Worm (Caenorhabditis elegans) whole organism, young adult: ENCODE results near the gene T05G5.4.

Experiments used
- F52B5.7 ChIP-seq: sonication (generic microtip); optimal IDR thresholded peaks from 2 replicates; lab custom pipeline; 2016; ENCODE audit warnings: mild to moderate bottlenecking, missing genetic modification characterization, missing compliant biosample characterization
- Y67H2A.10 ChIP-seq: fragments of 200-800 bp; sonication (Bioruptor generic); conservative IDR thresholded peaks from 2 replicates; pipeline ENCODE4 v1.3.6; 2022; ENCODE audit warnings: missing genetic modification reagents, missing genetic modification characterization, missing compliant biosample characterization
- ZK185.1 ChIP-seq: sonication (generic microtip); optimal IDR thresholded peaks from 2 replicates; lab custom pipeline; 2016; ENCODE audit warnings: mild to moderate bottlenecking, missing genetic modification characterization, missing compliant biosample characterization; ENCODE audit not compliant: poor library complexity, severe bottlenecking
- ama-1 ChIP-seq, 3 experiments: fragments of 150-350 bp in 1 of 3; sonication (generic microtip) in 2 of 3; optimal IDR thresholded peaks; 2 replicates each; lab custom pipeline; 2014 to 2018; ENCODE audit warnings: missing biosample characterization in 2 of 3, missing genetic modification characterization in 2 of 3, missing genetic modification reagents in 2 of 3
- atf-7 ChIP-seq: sonication (generic microtip); optimal IDR thresholded peaks from 2 replicates; lab custom pipeline; 2017; ENCODE audit warnings: mild to moderate bottlenecking, missing genetic modification characterization, missing compliant biosample characterization
- attf-3 ChIP-seq: fragments of 200-800 bp; sonication (Bioruptor generic); conservative IDR thresholded peaks from 2 replicates; pipeline ENCODE4 v1.3.6; 2022; ENCODE audit warnings: missing genetic modification reagents, missing genetic modification characterization, missing compliant biosample characterization
- bed-2 ChIP-seq: fragments of 200-800 bp; sonication (Bioruptor generic); IDR thresholded peaks from 2 replicates; pipeline ENCODE4 v1.3.6; 2022; ENCODE audit warnings: missing genetic modification reagents, missing genetic modification characterization, missing compliant biosample characterization
- cebp-1 ChIP-seq, 2 experiments: fragments of 200-800 bp in 1 of 2; sonication (Bioruptor generic) in 1 of 2; sonication (generic microtip) in 1 of 2; IDR thresholded peaks in 1 of 2; optimal IDR thresholded peaks in 1 of 2; 2 replicates each; pipeline versions ENCODE4 v1.3.6 to Lab custom; 2017 to 2022; ENCODE audit warnings: missing compliant biosample characterization in 2 of 2, missing genetic modification characterization in 2 of 2, mild to moderate bottlenecking in 1 of 2, missing genetic modification reagents in 1 of 2, moderate library complexity in 1 of 2
- ceh-27 ChIP-seq: fragments of 200-800 bp; sonication (Bioruptor generic); optimal IDR thresholded peaks from 2 replicates; lab custom pipeline; 2018; ENCODE audit warnings: mild to moderate bottlenecking, missing genetic modification characterization, moderate library complexity, missing compliant biosample characterization
- die-1 ChIP-seq: sonication (generic microtip); optimal IDR thresholded peaks from 2 replicates; lab custom pipeline; 2016; ENCODE audit warnings: missing genotype, mild to moderate bottlenecking, missing genetic modification characterization, missing compliant biosample characterization
- dpl-1 ChIP-seq: fragments of 150-350 bp; optimal IDR thresholded peaks from 2 replicates; lab custom pipeline; 2014; ENCODE audit warnings: missing biosample characterization, missing genetic modification reagents, missing genetic modification characterization
- efl-1 ChIP-seq: fragments of 150-350 bp; optimal IDR thresholded peaks from 2 replicates; lab custom pipeline; 2014; ENCODE audit warnings: missing biosample characterization, missing genetic modification reagents, missing genetic modification characterization
- egl-18 ChIP-seq: fragments of 200-800 bp; sonication (Bioruptor generic); IDR thresholded peaks from 2 replicates; pipeline ENCODE4 v1.3.6; 2022; ENCODE audit warnings: missing genetic modification reagents, missing genetic modification characterization, missing compliant biosample characterization
- him-1 ChIP-seq: sonication (generic microtip); optimal IDR thresholded peaks from 2 replicates; lab custom pipeline; 2016; ENCODE audit warnings: missing genotype, missing genetic modification reagents, missing genetic modification characterization, missing compliant biosample characterization
- hlh-12 ChIP-seq: sonication (generic microtip); optimal IDR thresholded peaks from 2 replicates; lab custom pipeline; 2016; ENCODE audit warnings: missing genetic modification characterization, missing compliant biosample characterization
- hrde-1 ChIP-seq: sonication (generic microtip); optimal IDR thresholded peaks from 2 replicates; lab custom pipeline; 2016; ENCODE audit warnings: missing genetic modification characterization, mild to moderate bottlenecking, missing compliant biosample characterization, moderate library complexity, missing genotype, missing genetic modification reagents, borderline replicate concordance
- let-526 ChIP-seq: fragments of 200-800 bp; sonication (Bioruptor generic); IDR thresholded peaks from 2 replicates; pipeline ENCODE4 v1.3.6; 2022; ENCODE audit warnings: missing genetic modification reagents, missing genetic modification characterization, missing compliant biosample characterization
- lin-35 ChIP-seq, 3 experiments: fragments of 150-350 bp in 2 of 3; sonication (generic microtip) in 1 of 3; optimal IDR thresholded peaks; 2 replicates each; lab custom pipeline; 2014 to 2018; ENCODE audit warnings: missing biosample characterization in 3 of 3, missing genetic modification characterization in 3 of 3, missing genetic modification reagents in 3 of 3
- madf-10 ChIP-seq: sonication (generic microtip); optimal IDR thresholded peaks from 2 replicates; lab custom pipeline; 2016; ENCODE audit warnings: mild to moderate bottlenecking, missing genetic modification characterization, missing compliant biosample characterization
- madf-6 ChIP-seq: fragments of 200-800 bp; sonication (Bioruptor generic); IDR thresholded peaks from 2 replicates; pipeline ENCODE4 v1.3.6; 2022; ENCODE audit warnings: missing genetic modification reagents, missing genetic modification characterization, missing compliant biosample characterization
- nfyb-1 ChIP-seq: fragments of 200-800 bp; sonication (Bioruptor generic); IDR thresholded peaks from 2 replicates; pipeline ENCODE4 v1.3.6; 2022; ENCODE audit warnings: missing genetic modification reagents, missing genetic modification characterization, missing compliant biosample characterization
- nhr-120 ChIP-seq: fragments of 200-800 bp; sonication (Bioruptor generic); IDR thresholded peaks from 2 replicates; pipeline ENCODE4 v1.3.6; 2022; ENCODE audit warnings: missing genetic modification characterization, missing compliant biosample characterization
- nhr-80 ChIP-seq: sonication (generic microtip); optimal IDR thresholded peaks from 2 replicates; lab custom pipeline; 2016; ENCODE audit warnings: missing genetic modification characterization, missing compliant biosample characterization
- rec-8 ChIP-seq, 2 experiments: sonication (generic microtip); optimal IDR thresholded peaks; 2 replicates each; lab custom pipeline; 2016; ENCODE audit warnings: mild to moderate bottlenecking in 2 of 2, missing genetic modification characterization in 2 of 2, missing genetic modification reagents in 2 of 2, missing genotype in 2 of 2, missing biosample characterization in 1 of 2, missing compliant biosample characterization in 1 of 2, moderate library complexity in 1 of 2
- rpc-1 ChIP-seq, 2 experiments: fragments of 150-350 bp in 1 of 2; sonication (generic microtip) in 1 of 2; optimal IDR thresholded peaks; 2 replicates each; lab custom pipeline; 2014 to 2018; ENCODE audit warnings: missing biosample characterization in 1 of 2, missing genetic modification characterization in 1 of 2, missing genetic modification reagents in 1 of 2, missing genotype in 1 of 2
- unc-130 ChIP-seq: sonication (generic microtip); optimal IDR thresholded peaks from 2 replicates; lab custom pipeline; 2016; ENCODE audit warnings: missing genetic modification reagents, missing genetic modification characterization, missing compliant biosample characterization
- xnd-1 ChIP-seq: sonication (generic microtip); optimal IDR thresholded peaks from 2 replicates; lab custom pipeline; 2016; ENCODE audit warnings: missing genotype, missing genetic modification reagents, missing genetic modification characterization, missing compliant biosample characterization
- zfh-2 ChIP-seq: fragments of 200-800 bp; sonication (Bioruptor generic); conservative IDR thresholded peaks from 2 replicates; pipeline ENCODE4 v1.3.6; 2022; ENCODE audit warnings: missing genetic modification reagents, missing genetic modification characterization, missing compliant biosample characterization

Gene T05G5.4

ce11 chrIII:9703747-9704605 lies 44.8 kb upstream of the T05G5.4 start (continued):
- TF ChIP-seq F52B5.7 (tag; lab: Kevin White, UChicago) = no peak
- TF ChIP-seq madf-6 = no peak
- TF ChIP-seq dpl-1 (GFP tag; lab: Kevin White, UChicago) = no peak
- TF ChIP-seq xnd-1 = no peak
- TF ChIP-seq let-526 (GFP tag; lab: Robert Waterston, UW) = no peak
- TF ChIP-seq die-1 (tag; lab: Kevin White, UChicago) = peak; percentile 11
- TF ChIP-seq attf-3 (GFP tag; lab: Robert Waterston, UW) = no peak
- no peak for TF ChIP-seq rpc-1 (optimal IDR thresholded peaks at IDR 0.05; lab: Kevin White, UChicago)
- no peak for TF ChIP-seq rpc-1 (tag; optimal IDR thresholded peaks at IDR 0.05; lab: Kevin White, UChicago)
- no peak for TF ChIP-seq cebp-1 (GFP tag; IDR thresholded peaks at IDR 0.05; lab: Robert Waterston, UW)
- peak; percentile 36 for TF ChIP-seq cebp-1 (tag; optimal IDR thresholded peaks at IDR 0.05; lab: Kevin White, UChicago)
- TF ChIP-seq nfyb-1 (GFP tag; lab: Robert Waterston, UW) = 0 out of 2 replicates have a peak, but pooled peaks have one; percentile 19
- TF ChIP-seq egl-18 (GFP tag; lab: Robert Waterston, UW) = no peak
- TF ChIP-seq nhr-80 = no peak
- TF ChIP-seq unc-130 = no peak
- TF ChIP-seq bed-2 = no peak
- TF ChIP-seq hlh-12 (tag; lab: Kevin White, UChicago) = no peak
- TF ChIP-seq zfh-2 (GFP tag; lab: Robert Waterston, UW) = peak; percentile 83
- peak; percentile 38 for TF ChIP-seq ceh-27 (GFP tag; lab: Kevin White, UChicago)
- TF ChIP-seq rec-8 (tag; optimal IDR thresholded peaks at IDR 0.05; lab: Kevin White, UChicago) = no peak
- TF ChIP-seq him-1 = no peak
- TF ChIP-seq efl-1 (GFP tag; lab: Kevin White, UChicago) = no peak
- no peak for TF ChIP-seq Y67H2A.10 (GFP tag; lab: Robert Waterston, UW)

- TF ChIP-seq ama-1 (optimal IDR thresholded peaks at IDR 0.05; lab: Kevin White, UChicago) (no peak), ama-1 (GFP tag; optimal IDR thresholded peaks at IDR 0.05; lab: Kevin White, UChicago) (no peak), ZK185.1 (tag; lab: Kevin White, UChicago) (no peak), atf-7 (tag; lab: Kevin White, UChicago) (peak; percentile 40), nhr-80 (no peak), madf-10 (tag; lab: Kevin White, UChicago) (no peak), hrde-1 (tag; lab: Kevin White, UChicago) (no peak)
- TF ChIP-seq, all 124 proteins: peak for 1
These were observed 44.2 kb upstream of the T05G5.4 start for ce11 chrIII:9704606-9704938.

- peak in 1 of 3 experiments; percentile 25 for TF ChIP-seq lin-35 (GFP tag; optimal IDR thresholded peaks at IDR 0.05; lab: Kevin White, UChicago)
- no peak for TF ChIP-seq Y67H2A.10 (GFP tag; lab: Robert Waterston, UW)
These were observed 43.4 kb upstream of the T05G5.4 start for ce11 chrIII:9705157-9705905.

ce11 chrIII:9711163-9711562 lies 37.6 kb upstream of the T05G5.4 start:
- TF ChIP-seq nhr-120 (GFP tag; lab: Robert Waterston, UW) = no peak
- TF ChIP-seq, all 124 proteins: peak for 0
